Fruit fly (Drosophila melanogaster): ENCODE results near the gene CG6980.
A peak's percentile ranks its signal among the peaks of the same experiment; 100 is the strongest.

Gene CG6980

dm6 chr3R:24805048-24805447, 2.4 kb upstream of the CG6980 start, which contains the start of gene polybromo (continued):
- TF ChIP-seq hth (optimal IDR thresholded peaks at IDR 0.05) (no peak), tap (tag; optimal IDR thresholded peaks at IDR 0.05) (no peak), HLH3B (GFP tag; IDR thresholded peaks at IDR 0.05) (no peak), gsb (GFP tag; IDR thresholded peaks at IDR 0.05) (no peak), pfk (GFP tag; optimal IDR thresholded peaks at IDR 0.05) (no peak), CG14860 (GFP tag; IDR thresholded peaks at IDR 0.05; ENCODE audit: partially characterized antibody) (peak; percentile 76), CG32772 (GFP tag; IDR thresholded peaks at IDR 0.05) (no peak), Rx (GFP tag; IDR thresholded peaks at IDR 0.05) (no peak), Mrtf (GFP tag; IDR thresholded peaks at IDR 0.05) (no peak), sna (GFP tag; IDR thresholded peaks at IDR 0.05; ENCODE audit: partially characterized antibody) (peak; percentile 85), CG3838 (GFP tag; optimal IDR thresholded peaks at IDR 0.05) (no peak), CG15269 (tag; optimal IDR thresholded peaks at IDR 0.05) (no peak), CG9876 (GFP tag; optimal IDR thresholded peaks at IDR 0.05) (no peak), HLH4C (GFP tag; IDR thresholded peaks at IDR 0.05; ENCODE audit: partially characterized antibody) (peak; percentile 83), tin (GFP tag; optimal IDR thresholded peaks at IDR 0.05) (no peak), crp (GFP tag; optimal IDR thresholded peaks at IDR 0.05) (no peak), nau (GFP tag; optimal IDR thresholded peaks at IDR 0.05) (no peak), Dfd (GFP tag; optimal IDR thresholded peaks at IDR 0.05) (no peak), Atf6 (GFP tag; IDR thresholded peaks at IDR 0.05) (no peak), CG11398 (GFP tag; optimal IDR thresholded peaks at IDR 0.05) (no peak), CG12391 (tag; optimal IDR thresholded peaks at IDR 0.05) (no peak), CG17385 (GFP tag; optimal IDR thresholded peaks at IDR 0.05) (no peak), CG5180 (GFP tag; optimal IDR thresholded peaks at IDR 0.05) (no peak), CG4328 (GFP tag; optimal IDR thresholded peaks at IDR 0.05) (no peak), jigr1 (GFP tag; IDR thresholded peaks at IDR 0.05) (no peak), Pdp1 (GFP tag; optimal IDR thresholded peaks at IDR 0.05) (no peak), Dek (tag; optimal IDR thresholded peaks at IDR 0.05) (no peak), Sry-δ (GFP tag; optimal IDR thresholded peaks at IDR 0.05) (peak; percentile 97), Elba2 (GFP tag; optimal IDR thresholded peaks at IDR 0.05) (peak; percentile 32), CG3847 (GFP tag; IDR thresholded peaks at IDR 0.05) (no peak), CG13287 (GFP tag; IDR thresholded peaks at IDR 0.05; ENCODE audit: partially characterized antibody) (peak; percentile 93), hkb (optimal IDR thresholded peaks at IDR 0.05) (no peak), hkb (GFP tag; IDR thresholded peaks at IDR 0.05) (no peak), CG32767 (GFP tag; IDR thresholded peaks at IDR 0.05) (no peak), CG18262 (tag; optimal IDR thresholded peaks at IDR 0.05) (no peak), org-1 (GFP tag; optimal IDR thresholded peaks at IDR 0.05) (no peak), CG10543 (GFP tag; optimal IDR thresholded peaks at IDR 0.05) (no peak), CkIIα-i1 (GFP tag; IDR thresholded peaks at IDR 0.05) (no peak), unc-4 (GFP tag; IDR thresholded peaks at IDR 0.05; ENCODE audit: partially characterized antibody) (peak; percentile 94), Six4 (GFP tag; optimal IDR thresholded peaks at IDR 0.05) (no peak), crc (GFP tag; optimal IDR thresholded peaks at IDR 0.05) (no peak), pita (GFP tag; optimal IDR thresholded peaks at IDR 0.05) (no peak), tgo (GFP tag; IDR thresholded peaks at IDR 0.05) (no peak), pho (GFP tag; optimal IDR thresholded peaks at IDR 0.05) (no peak), tna (GFP tag; IDR thresholded peaks at IDR 0.05; ENCODE audit: partially characterized antibody) (peak; percentile 78), hb (GFP tag; IDR thresholded peaks at IDR 0.05; ENCODE audit: partially characterized antibody) (peak; percentile 77; the same call in 1 of the 3 replicates), Bgb (GFP tag; IDR thresholded peaks at IDR 0.05; ENCODE audit: partially characterized antibody) (peak; percentile 90), CG6654 (GFP tag; optimal IDR thresholded peaks at IDR 0.05) (no peak), CG3163 (GFP tag; optimal IDR thresholded peaks at IDR 0.05) (no peak), CG12071 (GFP tag; optimal IDR thresholded peaks at IDR 0.05) (no peak), disco-r (GFP tag; optimal IDR thresholded peaks at IDR 0.05) (no peak), dmrt11E (tag; optimal IDR thresholded peaks at IDR 0.05) (no peak)

Measured in whole organism, embryonic.